Fruit fly (Drosophila melanogaster): ENCODE measurements around the gene CG43059.

dm6 chr3L:8334338-8334737, 15.6 kb upstream of the CG43059 start:
- no peak for TF ChIP-seq vri (GFP tag; optimal IDR thresholded peaks at IDR 0.05)
- TF ChIP-seq CG6276 (GFP tag; optimal IDR thresholded peaks at IDR 0.05), result peak; percentile 39
- no peak for TF ChIP-seq Ets96B (tag; optimal IDR thresholded peaks at IDR 0.05)
- no peak for TF ChIP-seq CG6854 (GFP tag; optimal IDR thresholded peaks at IDR 0.05)
- no peak for TF ChIP-seq Eip75B (GFP tag; optimal IDR thresholded peaks at IDR 0.05)

Data from whole organism, prepupa.